Worm (Caenorhabditis elegans) whole organism, L1 larva: Measurements from ENCODE around the gene clc-13.

Experiments used
- aly-2 ChIP-seq: fragments of 150-350 bp; optimal IDR thresholded peaks from 2 replicates; lab custom pipeline; 2014; ENCODE audit warnings: missing biosample characterization, missing genetic modification characterization
- dpl-1 ChIP-seq, 3 experiments: fragments of 150-350 bp in 2 of 3; sonication (generic microtip) in 1 of 3; optimal IDR thresholded peaks; 2 replicates each; lab custom pipeline; 2014 to 2017; ENCODE audit warnings: missing biosample characterization in 3 of 3, missing genetic modification characterization in 3 of 3, missing genetic modification reagents in 3 of 3
- elt-3 ChIP-seq, 6 experiments: fragments of 150-350 bp in 1 of 6; sonication (generic microtip); optimal IDR thresholded peaks; 2 replicates each; lab custom pipeline; 2017 to 2018; ENCODE audit warnings: missing biosample characterization in 6 of 6, missing genetic modification characterization in 6 of 6, inconsistent platforms in 1 of 6
- hlh-17 ChIP-seq: fragments of 200-800 bp; sonication (Bioruptor generic); optimal IDR thresholded peaks from 2 replicates; lab custom pipeline; 2018; ENCODE audit warnings: missing genetic modification characterization, mild to moderate bottlenecking, missing compliant biosample characterization, moderate library complexity, borderline replicate concordance
- ztf-11 ChIP-seq, 2 experiments: sonication (generic microtip); optimal IDR thresholded peaks; 2 replicates each; lab custom pipeline; 2016 to 2017; ENCODE audit warnings: missing genetic modification characterization in 2 of 2, missing biosample characterization in 1 of 2, missing compliant biosample characterization in 1 of 2

DNA sequence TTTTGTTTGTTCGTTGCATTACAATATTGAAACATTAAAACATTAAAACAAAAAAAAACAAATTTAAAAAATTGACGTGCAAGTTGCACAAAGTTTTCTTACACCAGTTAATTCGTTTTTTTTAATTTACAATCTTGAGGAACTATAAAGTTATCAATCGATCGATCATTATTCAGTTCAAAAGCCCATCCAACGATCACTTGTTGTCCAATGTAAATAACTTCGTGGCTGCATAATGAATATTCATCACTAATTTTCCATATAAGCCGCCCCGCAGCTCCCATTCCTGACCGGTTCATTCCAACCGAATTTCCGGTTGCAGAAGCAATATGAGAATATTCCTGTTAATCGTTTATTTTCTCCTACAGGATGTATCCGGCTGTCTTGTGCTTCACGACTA lies 28.1 kb downstream of the clc-13 start, which contains the start of gene hpo-33:
- no peak for TF ChIP-seq ztf-11 (tag; optimal IDR thresholded peaks at IDR 0.05; lab: Kevin White, UChicago)
- TF ChIP-seq dpl-1 (GFP tag; optimal IDR thresholded peaks at IDR 0.05; lab: Kevin White, UChicago), result no peak
- no peak for TF ChIP-seq elt-3 (tag; optimal IDR thresholded peaks at IDR 0.05; lab: Kevin White, UChicago)
- TF ChIP-seq aly-2, result no peak
- TF ChIP-seq hlh-17 (GFP tag; lab: Kevin White, UChicago), result no peak
